Worm (Caenorhabditis elegans): ENCODE data around the gene Y38A10A.2.

ce11 chrV:6017630-6018029 is 45.6 kb downstream of the Y38A10A.2 start, which contains the start of the genes rpt-2 and aps-1:
- TF ChIP-seq nhr-12 (tag; optimal IDR thresholded peaks at IDR 0.05), result no peak
- peak; percentile 27 for TF ChIP-seq elt-1 (tag; optimal IDR thresholded peaks at IDR 0.05)
- peak; percentile 62 for TF ChIP-seq lsy-12 (tag; optimal IDR thresholded peaks at IDR 0.05)
- no peak for TF ChIP-seq nhr-237 (tag; optimal IDR thresholded peaks at IDR 0.05)
